Fruit fly (Drosophila melanogaster) whole organism, pupa: Measurements from ENCODE around the gene Gorab.

Experiments
- CG9948 ChIP-seq: fragments of 200-800 bp; sonication (Bioruptor generic); optimal IDR thresholded peaks from 2 replicates; lab custom pipeline; 2018; ENCODE audit warnings: missing biosample characterization, mild to moderate bottlenecking, missing genetic modification characterization, moderate library complexity
- gl ChIP-seq: fragments of 200-800 bp; sonication (Bioruptor generic); optimal IDR thresholded peaks from 2 replicates; lab custom pipeline; 2018; ENCODE audit warnings: missing biosample characterization, mild to moderate bottlenecking, missing genetic modification characterization

DNA sequence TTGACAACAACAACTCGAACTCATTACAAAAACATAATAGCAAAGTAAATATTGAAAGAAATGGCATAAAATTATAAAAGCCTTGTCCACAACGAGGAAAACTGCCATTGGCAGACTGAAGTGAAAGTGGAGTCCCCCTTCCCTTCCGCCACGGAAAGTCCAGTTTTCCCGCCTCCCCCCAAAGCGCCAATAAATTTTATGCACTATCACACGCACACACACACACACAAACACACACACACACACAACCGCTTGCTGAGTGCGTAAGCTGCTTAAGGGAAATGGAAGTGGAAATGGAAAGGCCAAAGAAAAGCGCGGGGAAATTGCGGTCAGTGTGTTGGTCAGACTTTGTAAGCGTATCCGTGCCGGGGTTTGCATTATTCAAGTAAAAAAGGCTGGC lies 33.8 kb upstream of the Gorab start:
- TF ChIP-seq CG9948, result no peak
- no peak for TF ChIP-seq gl (tag; lab: Kevin White, UChicago)
